Worm (Caenorhabditis elegans) whole organism, L3 larva: ENCODE data around the gene ndc-80.

Experiments used
- R02D3.7 ChIP-seq: fragments of 150-350 bp; optimal IDR thresholded peaks from 2 replicates; lab custom pipeline; 2014; ENCODE audit warnings: missing biosample characterization, missing genetic modification characterization
- ZK546.5 ChIP-seq: sonication (generic microtip); optimal IDR thresholded peaks from 2 replicates; lab custom pipeline; 2017; ENCODE audit warnings: missing biosample characterization, missing genetic modification characterization
- aly-2 ChIP-seq: fragments of 150-350 bp; optimal IDR thresholded peaks from 2 replicates; lab custom pipeline; 2014; ENCODE audit warnings: missing biosample characterization, missing genetic modification characterization
- ama-1 ChIP-seq: fragments of 150-350 bp; optimal IDR thresholded peaks from 2 replicates; lab custom pipeline; 2018
- ceh-28 ChIP-seq: fragments of 150-350 bp; optimal IDR thresholded peaks from 2 replicates; lab custom pipeline; 2014; ENCODE audit warnings: missing biosample characterization, missing genetic modification reagents, missing genetic modification characterization
- ceh-82 ChIP-seq: fragments of 150-350 bp; optimal IDR thresholded peaks from 2 replicates; lab custom pipeline; 2014; ENCODE audit warnings: missing biosample characterization, missing genetic modification characterization
- daf-12 ChIP-seq: fragments of 150-350 bp; optimal IDR thresholded peaks from 2 replicates; lab custom pipeline; 2014; ENCODE audit warnings: missing biosample characterization, missing genetic modification reagents, missing genetic modification characterization
- egl-5 ChIP-seq: fragments of 150-350 bp; optimal IDR thresholded peaks from 2 replicates; lab custom pipeline; 2017; ENCODE audit warnings: missing biosample characterization, missing genetic modification reagents, missing genetic modification characterization, inconsistent platforms
- elt-1 ChIP-seq: fragments of 150-350 bp; optimal IDR thresholded peaks from 2 replicates; lab custom pipeline; 2014; ENCODE audit warnings: missing biosample characterization, missing genetic modification characterization
- elt-2 ChIP-seq: sonication (generic microtip); optimal IDR thresholded peaks from 2 replicates; lab custom pipeline; 2016; ENCODE audit warnings: missing genetic modification reagents, mild to moderate bottlenecking, missing genetic modification characterization, missing compliant biosample characterization
- elt-3 ChIP-seq, 3 experiments: fragments of 150-350 bp in 1 of 3; sonication (generic microtip) in 2 of 3; optimal IDR thresholded peaks; 2 replicates in 2 of 3; 4 replicates in 1 of 3; lab custom pipeline; 2014 to 2017; ENCODE audit warnings: missing biosample characterization in 3 of 3, missing genetic modification characterization in 3 of 3
- eor-1 ChIP-seq, 2 experiments: fragments of 150-350 bp; optimal IDR thresholded peaks; 2 replicates each; lab custom pipeline; 2014 to 2018; ENCODE audit warnings: missing biosample characterization in 2 of 2, missing genetic modification characterization in 2 of 2
- fkh-2 ChIP-seq: fragments of 150-350 bp; optimal IDR thresholded peaks from 2 replicates; lab custom pipeline; 2014; ENCODE audit warnings: missing biosample characterization, missing genetic modification reagents, missing genetic modification characterization
- fos-1 ChIP-seq: fragments of 150-350 bp; optimal IDR thresholded peaks from 2 replicates; lab custom pipeline; 2014; ENCODE audit warnings: missing biosample characterization, missing genetic modification characterization
- lin-39 ChIP-seq: fragments of 150-350 bp; optimal IDR thresholded peaks from 2 replicates; lab custom pipeline; 2018; ENCODE audit warnings: missing biosample characterization, missing genetic modification reagents, missing genetic modification characterization
- mdl-1 ChIP-seq: fragments of 150-350 bp; optimal IDR thresholded peaks from 2 replicates; lab custom pipeline; 2014; ENCODE audit warnings: missing biosample characterization, missing genetic modification characterization
- mml-1 ChIP-seq: fragments of 150-350 bp; sonication (generic microtip); optimal IDR thresholded peaks from 3 replicates; lab custom pipeline; 2014; ENCODE audit warnings: missing biosample characterization, missing genetic modification characterization
- nfya-1 ChIP-seq: sonication (generic microtip); optimal IDR thresholded peaks from 2 replicates; lab custom pipeline; 2017; ENCODE audit warnings: missing genetic modification characterization, mild to moderate bottlenecking, missing compliant biosample characterization, antibody characterized with exemption, moderate library complexity; ENCODE audit not compliant: insufficient read depth
- nhr-11 ChIP-seq: fragments of 150-350 bp; optimal IDR thresholded peaks from 2 replicates; lab custom pipeline; 2014; ENCODE audit warnings: missing biosample characterization, missing genetic modification characterization
- nhr-237 ChIP-seq: fragments of 150-350 bp; optimal IDR thresholded peaks from 2 replicates; lab custom pipeline; 2014; ENCODE audit warnings: missing biosample characterization, missing genetic modification characterization
- nhr-25 ChIP-seq: sonication (generic microtip); optimal IDR thresholded peaks from 2 replicates; lab custom pipeline; 2017; ENCODE audit warnings: missing biosample characterization, missing genetic modification characterization
- nhr-28 ChIP-seq: fragments of 150-350 bp; optimal IDR thresholded peaks from 2 replicates; lab custom pipeline; 2014; ENCODE audit warnings: missing biosample characterization, missing genetic modification characterization
- nhr-77 ChIP-seq: fragments of 150-350 bp; optimal IDR thresholded peaks from 2 replicates; lab custom pipeline; 2014; ENCODE audit warnings: missing biosample characterization, missing genetic modification characterization
- pha-4 ChIP-seq: fragments of 150-350 bp; optimal IDR thresholded peaks from 2 replicates; lab custom pipeline; 2014; ENCODE audit warnings: missing biosample characterization, missing genetic modification reagents, missing genetic modification characterization
- pqm-1 ChIP-seq: fragments of 150-350 bp; optimal IDR thresholded peaks from 2 replicates; lab custom pipeline; 2017; ENCODE audit warnings: missing biosample characterization, missing genetic modification characterization, inconsistent platforms
- skn-1 ChIP-seq: fragments of 150-350 bp; optimal IDR thresholded peaks from 2 replicates; lab custom pipeline; 2014; ENCODE audit warnings: missing biosample characterization, missing genetic modification characterization
- tbx-2 ChIP-seq: sonication (generic microtip); optimal IDR thresholded peaks from 2 replicates; lab custom pipeline; 2016; ENCODE audit warnings: mild to moderate bottlenecking, missing genetic modification characterization, missing compliant biosample characterization
- unc-62 ChIP-seq: fragments of 150-350 bp; sonication (generic microtip); optimal IDR thresholded peaks from 4 replicates; lab custom pipeline; 2014; ENCODE audit warnings: missing biosample characterization, missing genetic modification reagents, missing genetic modification characterization
- zag-1 ChIP-seq: fragments of 150-350 bp; optimal IDR thresholded peaks from 2 replicates; lab custom pipeline; 2014; ENCODE audit warnings: missing biosample characterization, missing genetic modification characterization
- ztf-11 ChIP-seq: fragments of 150-350 bp; optimal IDR thresholded peaks from 2 replicates; lab custom pipeline; 2014; ENCODE audit warnings: missing biosample characterization, missing genetic modification characterization

The ndc-80 gene

ce11 chrIV:10042881-10043280 is 43.1 kb upstream of the ndc-80 start, which contains the start of gene frk-1:
frk-1 (plus strand) TSS chrIV:10043181.
- no peak for TF ChIP-seq daf-12 (tag; lab: Kevin White, UChicago)
- TF ChIP-seq ZK546.5 (tag; lab: Kevin White, UChicago), result no peak
- no peak for TF ChIP-seq elt-2 (tag; lab: Kevin White, UChicago)
- no peak for TF ChIP-seq mml-1 (tag; lab: Kevin White, UChicago)
- TF ChIP-seq mdl-1 (tag; lab: Kevin White, UChicago), result no peak
- no peak for TF ChIP-seq R02D3.7
- no peak for TF ChIP-seq nhr-237 (tag; lab: Kevin White, UChicago)

ce11 chrIV:10046005-10046404 is 39.9 kb upstream of the ndc-80 start:
- no peak for TF ChIP-seq fkh-2
- peak; percentile 1 for TF ChIP-seq lin-39

ce11 chrIV:10047108-10047507 is 38.8 kb upstream of the ndc-80 start, which contains the start of gene T04B2.3:
T04B2.3 (plus strand) TSS chrIV:10047408.
- no peak for TF ChIP-seq mdl-1 (tag; lab: Kevin White, UChicago)
- TF ChIP-seq nhr-28 (tag; lab: Kevin White, UChicago), result no peak
- TF ChIP-seq ceh-28 (tag; lab: Kevin White, UChicago), result no peak
- no peak for TF ChIP-seq ztf-11 (tag; lab: Kevin White, UChicago)
- no peak for TF ChIP-seq eor-1 (tag; optimal IDR thresholded peaks at IDR 0.05; lab: Kevin White, UChicago)
- no peak for TF ChIP-seq unc-62 (GFP tag; lab: Kevin White, UChicago)
- no peak for TF ChIP-seq elt-1 (tag; lab: Kevin White, UChicago)

ce11 chrIV:10048268-10048667 is 37.7 kb upstream of the ndc-80 start:
- TF ChIP-seq elt-1 (tag; lab: Kevin White, UChicago) (no peak), pha-4 (tag; lab: Kevin White, UChicago) (no peak), pqm-1 (tag; lab: Kevin White, UChicago) (no peak)

ce11 chrIV:10051088-10051487 is 34.8 kb upstream of the ndc-80 start, which contains the start of gene T04B2.8:
T04B2.8 (minus strand) TSS chrIV:10051188.
- no peak for TF ChIP-seq tbx-2 (tag; lab: Kevin White, UChicago)
- TF ChIP-seq ceh-28 (tag; lab: Kevin White, UChicago), result no peak
- TF ChIP-seq nhr-11 (tag; lab: Kevin White, UChicago), result no peak
- no peak for TF ChIP-seq nhr-77 (tag; lab: Kevin White, UChicago)
- no peak for TF ChIP-seq fos-1 (tag; lab: Kevin White, UChicago)
- TF ChIP-seq nhr-237 (tag; lab: Kevin White, UChicago), result no peak
- TF ChIP-seq ama-1 (lab: Kevin White, UChicago), result no peak
- no peak for TF ChIP-seq zag-1 (tag; lab: Kevin White, UChicago)
- TF ChIP-seq nhr-28 (tag; lab: Kevin White, UChicago), result no peak
- no peak for TF ChIP-seq lin-39
- no peak for TF ChIP-seq nfya-1 (tag; lab: Kevin White, UChicago)
- no peak for TF ChIP-seq elt-3 (tag; optimal IDR thresholded peaks at IDR 0.05; lab: Kevin White, UChicago)
- TF ChIP-seq skn-1 (tag; lab: Kevin White, UChicago), result no peak
- TF ChIP-seq aly-2, result no peak

ce11 chrIV:10053550-10053949 is 32.4 kb upstream of the ndc-80 start, which contains the start of gene srv-12:
srv-12 (minus strand) TSS chrIV:10053650.
- TF ChIP-seq nhr-11 (tag; lab: Kevin White, UChicago) (no peak), egl-5 (tag; lab: Kevin White, UChicago) (no peak), nhr-25 (tag; lab: Kevin White, UChicago) (no peak), lin-39 (no peak), ama-1 (lab: Kevin White, UChicago) (no peak), elt-1 (tag; lab: Kevin White, UChicago) (no peak), skn-1 (tag; lab: Kevin White, UChicago) (no peak), ZK546.5 (tag; lab: Kevin White, UChicago) (no peak), nhr-237 (tag; lab: Kevin White, UChicago) (no peak), ceh-82 (tag; lab: Kevin White, UChicago) (no peak), daf-12 (tag; lab: Kevin White, UChicago) (no peak)
